Fruit fly (Drosophila melanogaster) whole organism, embryonic: Measurements from ENCODE around the gene CG8206.

ENCODE experiments used
- BEAF-32 ChIP-seq: fragments of 200-800 bp; sonication (Bioruptor generic); optimal IDR thresholded peaks from 3 replicates; lab custom pipeline; 2017; ENCODE audit warnings: missing biosample characterization, missing genetic modification characterization, mild to moderate bottlenecking, moderate library complexity, missing genetic modification reagents
- CG10267 ChIP-seq: fragments of 200-800 bp; sonication (Bioruptor generic); optimal IDR thresholded peaks from 2 replicates; lab custom pipeline; 2018; ENCODE audit warnings: missing biosample characterization, mild to moderate bottlenecking, missing genetic modification characterization, moderate library complexity
- CG10543 ChIP-seq: fragments of 200-800 bp; sonication (Bioruptor generic); optimal IDR thresholded peaks from 3 replicates; lab custom pipeline; 2017; ENCODE audit warnings: missing biosample characterization, mild to moderate bottlenecking, missing genetic modification characterization, moderate library complexity
- CG10979 ChIP-seq: fragments of 200-800 bp; sonication (Bioruptor generic); optimal IDR thresholded peaks from 2 replicates; lab custom pipeline; 2018; ENCODE audit warnings: missing biosample characterization, mild to moderate bottlenecking, missing genetic modification characterization, moderate library complexity
- CG11696 ChIP-seq: fragments of 200-800 bp; sonication (Bioruptor generic); IDR thresholded peaks from 2 replicates; pipeline ENCODE4 v1.3.6; 2022; ENCODE audit warnings: missing biosample characterization, missing genetic modification characterization
- CG13624 ChIP-seq: fragments of 200-800 bp; sonication (Bioruptor generic); optimal IDR thresholded peaks from 2 replicates; lab custom pipeline; 2016; ENCODE audit warnings: missing biosample characterization, missing genetic modification characterization
- CG15514 ChIP-seq: fragments of 200-800 bp; sonication (Bioruptor generic); optimal IDR thresholded peaks from 3 replicates; lab custom pipeline; 2017; ENCODE audit warnings: missing biosample characterization, missing genetic modification characterization, mild to moderate bottlenecking, moderate library complexity, missing genetic modification reagents
- CG15601 ChIP-seq: fragments of 200-800 bp; sonication (Bioruptor generic); optimal IDR thresholded peaks from 3 replicates; lab custom pipeline; 2019; ENCODE audit warnings: missing biosample characterization, mild to moderate bottlenecking, missing genetic modification characterization, moderate library complexity
- CG15696 ChIP-seq: fragments of 200-800 bp; sonication (Bioruptor generic); optimal IDR thresholded peaks from 2 replicates; lab custom pipeline; 2019; ENCODE audit warnings: missing biosample characterization, mild to moderate bottlenecking, missing genetic modification characterization, moderate library complexity
- CG17568 ChIP-seq: fragments of 200-800 bp; sonication (Bioruptor generic); optimal IDR thresholded peaks from 2 replicates; lab custom pipeline; 2018; ENCODE audit warnings: missing biosample characterization, mild to moderate bottlenecking, missing genetic modification characterization, moderate library complexity
- CG17829 ChIP-seq: fragments of 200-800 bp; optimal IDR thresholded peaks from 2 replicates; lab custom pipeline; 2019; ENCODE audit warnings: missing biosample characterization, mild to moderate bottlenecking, missing genetic modification characterization, moderate library complexity
- CG2116 ChIP-seq: fragments of 200-800 bp; sonication (Bioruptor generic); optimal IDR thresholded peaks from 3 replicates; lab custom pipeline; 2018; ENCODE audit warnings: missing biosample characterization, mild to moderate bottlenecking, missing genetic modification characterization
- CG2712 ChIP-seq: fragments of 200-800 bp; optimal IDR thresholded peaks from 3 replicates; lab custom pipeline; 2019; ENCODE audit warnings: missing biosample characterization, mild to moderate bottlenecking, missing genetic modification characterization, moderate library complexity
- CG2889 ChIP-seq: fragments of 200-800 bp; sonication (Bioruptor generic); IDR thresholded peaks from 3 replicates; pipeline ENCODE4 v1.3.6; 2022; ENCODE audit warnings: missing biosample characterization, missing genetic modification characterization
- CG30020 ChIP-seq: fragments of 200-800 bp; optimal IDR thresholded peaks from 2 replicates; lab custom pipeline; 2019; ENCODE audit warnings: missing biosample characterization, mild to moderate bottlenecking, missing genetic modification characterization, moderate library complexity
- CG32767 ChIP-seq: fragments of 200-800 bp; sonication (Bioruptor generic); IDR thresholded peaks from 2 replicates; pipeline ENCODE4 v1.3.6; 2022; ENCODE audit warnings: missing biosample characterization, missing genetic modification characterization
- CG7987 ChIP-seq: fragments of 200-800 bp; sonication (Bioruptor generic); optimal IDR thresholded peaks from 2 replicates; lab custom pipeline; 2018; ENCODE audit warnings: missing biosample characterization, mild to moderate bottlenecking, missing genetic modification characterization, moderate library complexity
- CG8765 ChIP-seq: fragments of 200-800 bp; sonication (Bioruptor generic); IDR thresholded peaks from 2 replicates; pipeline ENCODE4 v1.3.6; 2022; ENCODE audit warnings: missing biosample characterization, missing genetic modification characterization
- CG9797 ChIP-seq: fragments of 200-800 bp; sonication (Bioruptor generic); optimal IDR thresholded peaks from 3 replicates; lab custom pipeline; 2018; ENCODE audit warnings: missing biosample characterization, mild to moderate bottlenecking, missing genetic modification characterization
- CTCF ChIP-seq: fragments of 200-800 bp; sonication (Bioruptor generic); optimal IDR thresholded peaks from 2 replicates; lab custom pipeline; 2017; ENCODE audit warnings: missing biosample characterization, mild to moderate bottlenecking, missing genetic modification characterization, moderate library complexity
- Camta ChIP-seq: fragments of 200-800 bp; sonication (Bioruptor generic); optimal IDR thresholded peaks from 2 replicates; lab custom pipeline; 2016; ENCODE audit warnings: missing biosample characterization, missing genetic modification characterization
- Deaf1 ChIP-seq: fragments of 200-800 bp; optimal IDR thresholded peaks from 3 replicates; lab custom pipeline; 2019; ENCODE audit warnings: missing biosample characterization, mild to moderate bottlenecking, missing genetic modification characterization, moderate library complexity
- Dp ChIP-seq: fragments of 200-800 bp; sonication (Bioruptor generic); optimal IDR thresholded peaks from 2 replicates; lab custom pipeline; 2018; ENCODE audit warnings: missing biosample characterization, mild to moderate bottlenecking, missing genetic modification characterization, moderate library complexity
- Drgx ChIP-seq: fragments of 200-800 bp; sonication (Bioruptor generic); IDR thresholded peaks from 2 replicates; pipeline ENCODE4 v1.3.6; 2022; ENCODE audit warnings: missing biosample characterization, missing genetic modification characterization
- E2f2 ChIP-seq: fragments of 200-800 bp; sonication (Bioruptor generic); IDR thresholded peaks from 2 replicates; pipeline ENCODE4 v1.3.6; 2022; ENCODE audit warnings: missing biosample characterization, missing genetic modification characterization
- Ets97D ChIP-seq: fragments of 200-800 bp; sonication (Bioruptor generic); optimal IDR thresholded peaks from 3 replicates; lab custom pipeline; 2016; ENCODE audit warnings: missing biosample characterization, missing genetic modification characterization
- Fer2 ChIP-seq: fragments of 200-800 bp; sonication (Bioruptor generic); optimal IDR thresholded peaks from 2 replicates; lab custom pipeline; 2018; ENCODE audit warnings: missing biosample characterization, mild to moderate bottlenecking, missing genetic modification characterization, moderate library complexity
- HmgZ ChIP-seq: fragments of 200-800 bp; sonication (Bioruptor generic); optimal IDR thresholded peaks from 2 replicates; lab custom pipeline; 2018; ENCODE audit warnings: missing biosample characterization, mild to moderate bottlenecking, missing genetic modification characterization
- Hmx ChIP-seq: fragments of 200-800 bp; sonication (Bioruptor generic); optimal IDR thresholded peaks from 2 replicates; lab custom pipeline; 2016; ENCODE audit warnings: missing biosample characterization, missing genetic modification characterization
- Hsf ChIP-seq: fragments of 200-800 bp; sonication (Bioruptor generic); optimal IDR thresholded peaks from 3 replicates; lab custom pipeline; 2016; ENCODE audit warnings: missing biosample characterization, missing genetic modification characterization
- MBD-R2 ChIP-seq: fragments of 200-800 bp; sonication (Bioruptor generic); IDR thresholded peaks from 2 replicates; pipeline ENCODE4 v1.3.6; 2022; ENCODE audit warnings: missing biosample characterization, missing genetic modification characterization
- Sox102F ChIP-seq: fragments of 200-800 bp; sonication (Bioruptor generic); optimal IDR thresholded peaks from 2 replicates; lab custom pipeline; 2018; ENCODE audit warnings: missing biosample characterization, mild to moderate bottlenecking, missing genetic modification characterization, moderate library complexity
- ap ChIP-seq: fragments of 200-800 bp; sonication (Bioruptor generic); IDR thresholded peaks from 2 replicates; pipeline ENCODE4 v1.3.6; 2022; ENCODE audit warnings: missing biosample characterization, missing genetic modification characterization
- ato ChIP-seq: fragments of 200-800 bp; sonication (Bioruptor generic); IDR thresholded peaks from 2 replicates; pipeline ENCODE4 v1.3.6; 2022; ENCODE audit warnings: missing biosample characterization, missing genetic modification characterization; ENCODE audit not compliant: partially characterized antibody
- bowl ChIP-seq: fragments of 200-800 bp; sonication (Bioruptor generic); IDR thresholded peaks from 2 replicates; pipeline ENCODE4 v1.3.6; 2022; ENCODE audit warnings: missing biosample characterization, missing genetic modification characterization
- cato ChIP-seq: fragments of 200-800 bp; sonication (Bioruptor generic); optimal IDR thresholded peaks from 2 replicates; lab custom pipeline; 2016; ENCODE audit warnings: missing biosample characterization, missing genetic modification characterization, borderline replicate concordance
- dimm ChIP-seq: fragments of 200-800 bp; sonication (Bioruptor generic); IDR thresholded peaks from 2 replicates; pipeline ENCODE4 v1.3.6; 2022; ENCODE audit warnings: missing biosample characterization, missing genetic modification characterization
- dmrt99B ChIP-seq: fragments of 200-800 bp; sonication (Bioruptor generic); optimal IDR thresholded peaks from 2 replicates; lab custom pipeline; 2018; ENCODE audit warnings: missing biosample characterization, mild to moderate bottlenecking, missing genetic modification characterization, moderate library complexity
- dpn ChIP-seq, 2 experiments: fragments of 200-800 bp; sonication (Bioruptor generic); optimal IDR thresholded peaks; 3 replicates each; lab custom pipeline; 2016; ENCODE audit warnings: missing biosample characterization in 2 of 2, missing genetic modification characterization in 2 of 2
- emc ChIP-seq: fragments of 200-800 bp; sonication (Bioruptor generic); optimal IDR thresholded peaks from 2 replicates; lab custom pipeline; 2016; ENCODE audit warnings: missing biosample characterization, missing genetic modification characterization
- gcm2 ChIP-seq: fragments of 200-800 bp; sonication (Bioruptor generic); optimal IDR thresholded peaks from 2 replicates; lab custom pipeline; 2016; ENCODE audit warnings: missing biosample characterization, missing genetic modification characterization
- jigr1 ChIP-seq: fragments of 200-800 bp; sonication (Bioruptor generic); IDR thresholded peaks from 3 replicates; pipeline ENCODE4 v1.3.6; 2022; ENCODE audit warnings: missing biosample characterization, missing genetic modification characterization
- kah ChIP-seq: fragments of 200-800 bp; sonication (Bioruptor generic); optimal IDR thresholded peaks from 2 replicates; lab custom pipeline; 2018; ENCODE audit warnings: missing biosample characterization, mild to moderate bottlenecking, missing genetic modification characterization
- kni ChIP-seq: fragments of 200-800 bp; sonication (Bioruptor generic); optimal IDR thresholded peaks from 3 replicates; lab custom pipeline; 2017; ENCODE audit warnings: mild to moderate bottlenecking, missing biosample characterization, missing genetic modification reagents, missing genetic modification characterization
- lilli ChIP-seq: fragments of 200-800 bp; sonication (Bioruptor generic); optimal IDR thresholded peaks from 3 replicates; lab custom pipeline; 2016; ENCODE audit warnings: missing biosample characterization, missing genetic modification characterization
- pb ChIP-seq: fragments of 200-800 bp; sonication (Bioruptor generic); optimal IDR thresholded peaks from 3 replicates; lab custom pipeline; 2016; ENCODE audit warnings: missing biosample characterization, missing genetic modification characterization
- ssp ChIP-seq: fragments of 200-800 bp; sonication (Bioruptor generic); IDR thresholded peaks from 2 replicates; pipeline ENCODE4 v1.3.6; 2022; ENCODE audit warnings: missing biosample characterization, missing genetic modification characterization
- sug ChIP-seq: fragments of 200-800 bp; optimal IDR thresholded peaks from 2 replicates; lab custom pipeline; 2019; ENCODE audit warnings: missing biosample characterization, mild to moderate bottlenecking, missing genetic modification characterization, moderate library complexity
- unc-4 ChIP-seq: fragments of 200-800 bp; sonication (Bioruptor generic); IDR thresholded peaks from 2 replicates; pipeline ENCODE4 v1.3.6; 2022; ENCODE audit warnings: missing biosample characterization, missing genetic modification characterization; ENCODE audit not compliant: partially characterized antibody
- wek ChIP-seq: fragments of 200-800 bp; sonication (Bioruptor generic); optimal IDR thresholded peaks from 3 replicates; lab custom pipeline; 2018; ENCODE audit warnings: missing biosample characterization, mild to moderate bottlenecking, missing genetic modification characterization, moderate library complexity
- zf30C ChIP-seq: fragments of 200-800 bp; sonication (Bioruptor generic); optimal IDR thresholded peaks from 3 replicates; lab custom pipeline; 2018; ENCODE audit warnings: missing biosample characterization, mild to moderate bottlenecking, missing genetic modification characterization
- zfh2 ChIP-seq: fragments of 200-800 bp; sonication (Bioruptor generic); optimal IDR thresholded peaks from 2 replicates; lab custom pipeline; 2016; ENCODE audit warnings: missing biosample characterization, missing genetic modification characterization

Gene CG8206

DNA sequence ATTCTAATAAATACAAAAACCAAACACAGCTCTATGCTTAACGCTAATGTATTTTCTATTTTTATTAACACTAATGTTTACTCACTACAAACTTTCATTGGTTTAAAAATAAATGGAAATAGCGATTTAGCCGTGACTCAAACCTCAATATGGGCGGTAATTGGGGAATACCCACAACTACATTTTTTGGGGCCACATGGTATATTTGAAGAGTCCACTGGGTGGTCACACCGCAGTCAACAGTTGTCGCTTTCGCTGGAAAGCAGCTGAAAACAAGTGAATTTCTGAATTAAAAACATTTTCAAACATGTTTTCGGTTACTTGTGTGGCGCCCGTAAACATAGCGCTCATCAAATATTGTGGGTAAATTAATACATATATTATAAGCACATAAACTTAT, 9.9 kb downstream of the CG8206 start, which contains the start of gene Mvd (continued):
- TF ChIP-seq unc-4 (0 out of 2 replicates have a peak, but pooled peaks have one; percentile 35), CG13624 (GFP tag; lab: Kevin White, UChicago) (peak; percentile 19), Ets97D (GFP tag; lab: Kevin White, UChicago) (peak; percentile 77), CG15696 (tag; lab: Kevin White, UChicago) (no peak), dpn (GFP tag; optimal IDR thresholded peaks at IDR 0.05; lab: Kevin White, UChicago) (no peak), cato (GFP tag; lab: Kevin White, UChicago) (no peak), zf30C (no peak), pb (no peak), jigr1 (GFP tag; lab: Robert Waterston, UW) (no peak), ato (no peak), dimm (GFP tag; lab: Robert Waterston, UW) (no peak), CG17829 (peak; percentile 31), Hmx (GFP tag; lab: Kevin White, UChicago) (no peak), lilli (GFP tag; lab: Kevin White, UChicago) (no peak), gcm2 (GFP tag; lab: Kevin White, UChicago) (no peak), Deaf1 (tag; lab: Kevin White, UChicago) (no peak), CG2889 (GFP tag; lab: Robert Waterston, UW) (no peak), zfh2 (GFP tag; lab: Kevin White, UChicago) (no peak), CG7987 (GFP tag; lab: Kevin White, UChicago) (peak; percentile 19), emc (GFP tag; lab: Kevin White, UChicago) (no peak), CG10267 (tag; lab: Kevin White, UChicago) (peak; percentile 64), HmgZ (tag; lab: Kevin White, UChicago) (peak; percentile 74), CG15514 (GFP tag; lab: Kevin White, UChicago) (peak; percentile 81), E2f2 (GFP tag; lab: Robert Waterston, UW) (peak; percentile 58), kah (peak; percentile 33), ap (GFP tag; lab: Robert Waterston, UW) (no peak), MBD-R2 (GFP tag; lab: Robert Waterston, UW) (peak; percentile 78), Hsf (no peak), sug (tag; lab: Kevin White, UChicago) (peak; percentile 35), Fer2 (tag; lab: Kevin White, UChicago) (no peak), ssp (GFP tag; lab: Robert Waterston, UW) (no peak), CG2712 (tag; lab: Kevin White, UChicago) (peak; percentile 45), CG17568 (GFP tag; lab: Kevin White, UChicago) (no peak), CG15601 (tag; lab: Kevin White, UChicago) (peak; percentile 27), wek (peak; percentile 99), CG2116 (GFP tag; lab: Kevin White, UChicago) (peak; percentile 60), BEAF-32 (GFP tag; lab: Kevin White, UChicago) (peak; percentile 54), CG9797 (GFP tag; lab: Kevin White, UChicago) (peak; percentile 82), CG32767 (GFP tag; lab: Robert Waterston, UW) (no peak), kni (GFP tag; lab: Kevin White, UChicago) (no peak), Camta (GFP tag; lab: Kevin White, UChicago) (no peak), dmrt99B (tag; lab: Kevin White, UChicago) (no peak), Sox102F (GFP tag; lab: Kevin White, UChicago) (no peak), Dp (peak; percentile 53), CTCF (GFP tag; lab: Kevin White, UChicago) (peak; percentile 68), CG10979 (tag; lab: Kevin White, UChicago) (no peak), CG10543 (GFP tag; lab: Kevin White, UChicago) (no peak), CG8765 (no peak), bowl (GFP tag; lab: Robert Waterston, UW) (no peak), CG30020 (tag; lab: Kevin White, UChicago) (peak; percentile 39), Drgx (no peak), CG11696 (no peak)
